Worm (Caenorhabditis elegans) whole organism, young adult: ENCODE results near the gene nstp-7.

Source experiments
- B0035.1 ChIP-seq: sonication (generic microtip); optimal IDR thresholded peaks from 2 replicates; lab custom pipeline; 2016; ENCODE audit warnings: missing genetic modification characterization, mild to moderate bottlenecking, missing compliant biosample characterization, missing genotype, missing genetic modification reagents
- B0261.1 ChIP-seq: sonication (generic microtip); optimal IDR thresholded peaks from 2 replicates; lab custom pipeline; 2016; ENCODE audit warnings: mild to moderate bottlenecking, missing genetic modification characterization, moderate library complexity, missing compliant biosample characterization
- C06A6.2 ChIP-seq: fragments of 200-800 bp; sonication (Bioruptor generic); conservative IDR thresholded peaks from 2 replicates; pipeline ENCODE4 v1.3.6; 2022; ENCODE audit warnings: missing genetic modification characterization, missing compliant biosample characterization
- F52B5.7 ChIP-seq: sonication (generic microtip); optimal IDR thresholded peaks from 2 replicates; lab custom pipeline; 2016; ENCODE audit warnings: mild to moderate bottlenecking, missing genetic modification characterization, missing compliant biosample characterization
- F57A8.1 ChIP-seq: fragments of 200-800 bp; sonication (Bioruptor generic); optimal IDR thresholded peaks from 2 replicates; lab custom pipeline; 2018; ENCODE audit warnings: mild to moderate bottlenecking, missing genetic modification characterization, moderate library complexity, missing compliant biosample characterization
- Y67H2A.10 ChIP-seq: fragments of 200-800 bp; sonication (Bioruptor generic); conservative IDR thresholded peaks from 2 replicates; pipeline ENCODE4 v1.3.6; 2022; ENCODE audit warnings: missing genetic modification reagents, missing genetic modification characterization, missing compliant biosample characterization
- akir-1 ChIP-seq: fragments of 200-800 bp; sonication (Bioruptor generic); optimal IDR thresholded peaks from 2 replicates; lab custom pipeline; 2018; ENCODE audit warnings: mild to moderate bottlenecking, missing genetic modification characterization, moderate library complexity, missing compliant biosample characterization
- ama-1 ChIP-seq, 3 experiments: fragments of 150-350 bp in 1 of 3; sonication (generic microtip) in 2 of 3; optimal IDR thresholded peaks; 2 replicates each; lab custom pipeline; 2014 to 2018; ENCODE audit warnings: missing biosample characterization in 2 of 3, missing genetic modification characterization in 2 of 3, missing genetic modification reagents in 2 of 3
- atf-7 ChIP-seq: sonication (generic microtip); optimal IDR thresholded peaks from 2 replicates; lab custom pipeline; 2017; ENCODE audit warnings: mild to moderate bottlenecking, missing genetic modification characterization, missing compliant biosample characterization
- chd-7 ChIP-seq: sonication (generic microtip); optimal IDR thresholded peaks from 2 replicates; lab custom pipeline; 2016; ENCODE audit warnings: mild to moderate bottlenecking, missing genetic modification characterization, moderate library complexity, missing compliant biosample characterization
- die-1 ChIP-seq: sonication (generic microtip); optimal IDR thresholded peaks from 2 replicates; lab custom pipeline; 2016; ENCODE audit warnings: missing genotype, mild to moderate bottlenecking, missing genetic modification characterization, missing compliant biosample characterization
- dpl-1 ChIP-seq: fragments of 150-350 bp; optimal IDR thresholded peaks from 2 replicates; lab custom pipeline; 2014; ENCODE audit warnings: missing biosample characterization, missing genetic modification reagents, missing genetic modification characterization
- egl-18 ChIP-seq: fragments of 200-800 bp; sonication (Bioruptor generic); IDR thresholded peaks from 2 replicates; pipeline ENCODE4 v1.3.6; 2022; ENCODE audit warnings: missing genetic modification reagents, missing genetic modification characterization, missing compliant biosample characterization
- egl-44 ChIP-seq: fragments of 200-800 bp; sonication (Bioruptor generic); IDR thresholded peaks from 2 replicates; pipeline ENCODE4 v1.3.6; 2022; ENCODE audit warnings: missing genetic modification reagents, missing genetic modification characterization, missing compliant biosample characterization
- fkh-3 ChIP-seq: sonication (generic microtip); optimal IDR thresholded peaks from 2 replicates; lab custom pipeline; 2016; ENCODE audit warnings: mild to moderate bottlenecking, missing genetic modification characterization, missing compliant biosample characterization
- gei-17 ChIP-seq: fragments of 200-800 bp; sonication (Bioruptor generic); optimal IDR thresholded peaks from 2 replicates; lab custom pipeline; 2018; ENCODE audit warnings: mild to moderate bottlenecking, missing genetic modification characterization, missing compliant biosample characterization
- madf-6 ChIP-seq: fragments of 200-800 bp; sonication (Bioruptor generic); IDR thresholded peaks from 2 replicates; pipeline ENCODE4 v1.3.6; 2022; ENCODE audit warnings: missing genetic modification reagents, missing genetic modification characterization, missing compliant biosample characterization
- madf-8 ChIP-seq: fragments of 200-800 bp; sonication (Bioruptor generic); conservative IDR thresholded peaks from 2 replicates; pipeline ENCODE4 v1.3.6; 2022; ENCODE audit warnings: missing genetic modification reagents, missing genetic modification characterization, missing compliant biosample characterization
- mes-4 ChIP-seq: sonication (generic microtip); optimal IDR thresholded peaks from 2 replicates; lab custom pipeline; 2016; ENCODE audit warnings: missing genotype, missing genetic modification characterization, missing compliant biosample characterization
- mxl-1 ChIP-seq: sonication (generic microtip); optimal IDR thresholded peaks from 2 replicates; lab custom pipeline; 2016; ENCODE audit warnings: missing genetic modification characterization, missing compliant biosample characterization
- nhr-80 ChIP-seq: sonication (generic microtip); optimal IDR thresholded peaks from 2 replicates; lab custom pipeline; 2016; ENCODE audit warnings: missing genetic modification characterization, missing compliant biosample characterization
- rcor-1 ChIP-seq: fragments of 200-800 bp; sonication (Bioruptor generic); IDR thresholded peaks from 2 replicates; pipeline ENCODE4 v1.3.6; 2022; ENCODE audit warnings: missing genetic modification reagents, missing genetic modification characterization, missing compliant biosample characterization
- repo-1 ChIP-seq: sonication (generic microtip); optimal IDR thresholded peaks from 2 replicates; lab custom pipeline; 2017; ENCODE audit warnings: mild to moderate bottlenecking, missing genetic modification characterization, missing compliant biosample characterization
- rpc-1 ChIP-seq, 2 experiments: fragments of 150-350 bp in 1 of 2; sonication (generic microtip) in 1 of 2; optimal IDR thresholded peaks; 2 replicates each; lab custom pipeline; 2014 to 2018; ENCODE audit warnings: missing biosample characterization in 1 of 2, missing genetic modification characterization in 1 of 2, missing genetic modification reagents in 1 of 2, missing genotype in 1 of 2
- snpc-3.4 ChIP-seq: sonication (generic microtip); optimal IDR thresholded peaks from 2 replicates; lab custom pipeline; 2017; ENCODE audit warnings: missing genetic modification characterization, mild to moderate bottlenecking, missing compliant biosample characterization, antibody characterized with exemption, moderate library complexity, missing genotype, missing genetic modification reagents
- snpc-4 ChIP-seq, 5 experiments: fragments of 150-350 bp in 1 of 5; sonication (generic microtip) in 4 of 5; optimal IDR thresholded peaks; 2 replicates each; lab custom pipeline; 2014 to 2018; ENCODE audit warnings: missing genetic modification characterization in 5 of 5, missing biosample characterization in 3 of 5, antibody characterized with exemption in 2 of 5, mild to moderate bottlenecking in 2 of 5, missing compliant biosample characterization in 2 of 5, missing genotype in 2 of 5, moderate library complexity in 2 of 5, missing genetic modification reagents in 1 of 5
- tbp1 ChIP-seq: fragments of 200-800 bp; sonication (Bioruptor generic); optimal IDR thresholded peaks from 2 replicates; lab custom pipeline; 2018; ENCODE audit warnings: mild to moderate bottlenecking, missing genetic modification characterization, missing compliant biosample characterization
- unc-130 ChIP-seq: sonication (generic microtip); optimal IDR thresholded peaks from 2 replicates; lab custom pipeline; 2016; ENCODE audit warnings: missing genetic modification reagents, missing genetic modification characterization, missing compliant biosample characterization
- zim-3 ChIP-seq: sonication (generic microtip); optimal IDR thresholded peaks from 2 replicates; lab custom pipeline; 2017; ENCODE audit warnings: mild to moderate bottlenecking, missing genetic modification characterization, moderate library complexity, missing compliant biosample characterization
- ztf-25 ChIP-seq: fragments of 200-800 bp; sonication (Bioruptor generic); IDR thresholded peaks from 2 replicates; pipeline ENCODE4 v1.3.6; 2022; ENCODE audit warnings: missing genetic modification reagents, missing genetic modification characterization, missing compliant biosample characterization
- ztf-3 ChIP-seq: fragments of 200-800 bp; sonication (Bioruptor generic); optimal IDR thresholded peaks from 2 replicates; lab custom pipeline; 2018; ENCODE audit warnings: mild to moderate bottlenecking, missing genetic modification characterization, missing compliant biosample characterization
- ztf-6 ChIP-seq: fragments of 200-800 bp; sonication (Bioruptor generic); IDR thresholded peaks from 2 replicates; pipeline ENCODE4 v1.3.6; 2022; ENCODE audit warnings: missing genetic modification reagents, missing genetic modification characterization, missing compliant biosample characterization

Gene nstp-7

ce11 chrV:576070-576469 is 5.6 kb upstream of the nstp-7 start, which contains the start of gene K06H6.5:
Gene K06H6.5 (plus strand): TSS chrV:576370.
- no peak for TF ChIP-seq rcor-1
- TF ChIP-seq ztf-6 (GFP tag; lab: Robert Waterston, UW), result no peak
- TF ChIP-seq B0035.1 (tag; lab: Kevin White, UChicago), result no peak
- no peak for TF ChIP-seq egl-44
- no peak for TF ChIP-seq unc-130 (GFP tag; lab: Kevin White, UChicago)
- no peak for TF ChIP-seq snpc-4 (GFP tag; optimal IDR thresholded peaks at IDR 0.05; lab: Kevin White, UChicago)
- TF ChIP-seq snpc-4 (tag; optimal IDR thresholded peaks at IDR 0.05; lab: Kevin White, UChicago), result no peak
- TF ChIP-seq ztf-25 (GFP tag; lab: Robert Waterston, UW), result no peak
- TF ChIP-seq Y67H2A.10, result no peak
- TF ChIP-seq egl-18 (GFP tag; lab: Robert Waterston, UW), result no peak
- TF ChIP-seq ztf-3 (GFP tag; lab: Kevin White, UChicago), result no peak
- TF ChIP-seq dpl-1 (GFP tag; lab: Kevin White, UChicago), result no peak
- TF ChIP-seq mes-4, result no peak
- TF ChIP-seq, all 124 proteins: peak for 0

ce11 chrV:576918-577317 is 4.8 kb upstream of the nstp-7 start:
- TF ChIP-seq akir-1 (GFP tag; lab: Kevin White, UChicago), result no peak
- TF ChIP-seq mxl-1 (tag; lab: Kevin White, UChicago), result no peak
- TF ChIP-seq madf-6 (GFP tag; lab: Robert Waterston, UW), result no peak
- TF ChIP-seq madf-8, result no peak
- no peak for TF ChIP-seq die-1 (tag; lab: Kevin White, UChicago)
- TF ChIP-seq zim-3 (tag; lab: Kevin White, UChicago), result no peak
- TF ChIP-seq ztf-3 (GFP tag; lab: Kevin White, UChicago), result no peak
- no peak for TF ChIP-seq ztf-25 (GFP tag; lab: Robert Waterston, UW)
- TF ChIP-seq unc-130 (GFP tag; lab: Kevin White, UChicago), result no peak
- no peak for TF ChIP-seq repo-1
- TF ChIP-seq F52B5.7 (tag; lab: Kevin White, UChicago), result no peak
- TF ChIP-seq Y67H2A.10, result no peak
- no peak for TF ChIP-seq nhr-80 (tag; lab: Kevin White, UChicago)
- TF ChIP-seq chd-7 (tag; lab: Kevin White, UChicago), result no peak
- no peak for TF ChIP-seq rpc-1 (optimal IDR thresholded peaks at IDR 0.05; lab: Kevin White, UChicago)
- no peak for TF ChIP-seq rpc-1 (tag; optimal IDR thresholded peaks at IDR 0.05; lab: Kevin White, UChicago)
- TF ChIP-seq B0035.1 (tag; lab: Kevin White, UChicago), result no peak
- TF ChIP-seq gei-17, result no peak

- TF ChIP-seq C06A6.2 (GFP tag; lab: Robert Waterston, UW) (no peak), snpc-3.4 (no peak), B0261.1 (tag; lab: Kevin White, UChicago) (no peak), tbp1 (GFP tag; lab: Kevin White, UChicago) (no peak), atf-7 (tag; lab: Kevin White, UChicago) (no peak)
Measured at ce11 chrV:578977-579376, 2.7 kb upstream of the nstp-7 start, which contains the start of gene K06H6.4. Gene K06H6.4 (plus strand): TSS chrV:579277.

ce11 chrV:585472-585871 is 3.8 kb downstream of the nstp-7 start, which contains the start of gene K06H6.2:
Gene K06H6.2 (plus strand): TSS chrV:585772.
- TF ChIP-seq snpc-3.4, result no peak
- TF ChIP-seq F57A8.1 (GFP tag; lab: Kevin White, UChicago), result no peak
- TF ChIP-seq tbp1 (GFP tag; lab: Kevin White, UChicago), result no peak
- TF ChIP-seq ama-1 (optimal IDR thresholded peaks at IDR 0.05; lab: Kevin White, UChicago), result no peak
- no peak for TF ChIP-seq ama-1 (GFP tag; optimal IDR thresholded peaks at IDR 0.05; lab: Kevin White, UChicago)
- no peak for TF ChIP-seq fkh-3 (tag; lab: Kevin White, UChicago)
